Fruit fly (Drosophila melanogaster) whole organism, adult: ENCODE results near the gene Pburs.
A peak's percentile ranks its signal among the peaks of the same experiment; 100 is the strongest.

Experiments used
- CG11617 ChIP-seq: fragments of 200-800 bp; sonication (Bioruptor generic); optimal IDR thresholded peaks from 2 replicates; lab custom pipeline; 2017; ENCODE audit warnings: mild to moderate bottlenecking, missing biosample characterization, missing genetic modification reagents, missing genetic modification characterization
- CG12768 ChIP-seq: fragments of 200-800 bp; sonication (Bioruptor generic); optimal IDR thresholded peaks from 2 replicates; lab custom pipeline; 2017; ENCODE audit warnings: missing biosample characterization, missing genetic modification characterization, mild to moderate bottlenecking, moderate library complexity, missing genetic modification reagents
- CG14711 ChIP-seq: fragments of 200-800 bp; sonication (Bioruptor generic); optimal IDR thresholded peaks from 2 replicates; lab custom pipeline; 2018; ENCODE audit warnings: missing biosample characterization, mild to moderate bottlenecking, missing genetic modification characterization, moderate library complexity
- CG1620 ChIP-seq: fragments of 200-800 bp; sonication (Bioruptor generic); optimal IDR thresholded peaks from 2 replicates; lab custom pipeline; 2016; ENCODE audit warnings: missing biosample characterization, missing genetic modification characterization
- CG33017 ChIP-seq: fragments of 200-800 bp; sonication (Bioruptor generic); optimal IDR thresholded peaks from 2 replicates; lab custom pipeline; 2018; ENCODE audit warnings: missing biosample characterization, mild to moderate bottlenecking, missing genetic modification characterization, moderate library complexity
- CG5204 ChIP-seq: fragments of 200-800 bp; sonication (Bioruptor generic); optimal IDR thresholded peaks from 2 replicates; lab custom pipeline; 2016; ENCODE audit warnings: missing biosample characterization, missing genetic modification characterization
- CG7045 ChIP-seq: fragments of 200-800 bp; sonication (Bioruptor generic); optimal IDR thresholded peaks from 2 replicates; lab custom pipeline; 2017; ENCODE audit warnings: missing biosample characterization, mild to moderate bottlenecking, missing genetic modification characterization
- CG7101 ChIP-seq: fragments of 200-800 bp; sonication (Bioruptor generic); optimal IDR thresholded peaks from 2 replicates; lab custom pipeline; 2018; ENCODE audit warnings: missing biosample characterization, mild to moderate bottlenecking, missing genetic modification characterization, moderate library complexity
- Clk ChIP-seq: fragments of 200-800 bp; sonication (Bioruptor generic); optimal IDR thresholded peaks from 2 replicates; lab custom pipeline; 2017; ENCODE audit warnings: missing biosample characterization, missing genetic modification characterization
- Crg-1 ChIP-seq: fragments of 200-800 bp; sonication (Bioruptor generic); optimal IDR thresholded peaks from 2 replicates; lab custom pipeline; 2016; ENCODE audit warnings: missing biosample characterization, missing genetic modification characterization
- Hr96 ChIP-seq: fragments of 200-800 bp; sonication (Bioruptor generic); optimal IDR thresholded peaks from 2 replicates; lab custom pipeline; 2016; ENCODE audit warnings: missing biosample characterization, missing genetic modification characterization
- Mnt ChIP-seq: fragments of 200-800 bp; sonication (Bioruptor generic); optimal IDR thresholded peaks from 2 replicates; lab custom pipeline; 2016; ENCODE audit warnings: missing biosample characterization, mild to moderate bottlenecking, missing genetic modification characterization
- bab1 ChIP-seq: fragments of 200-800 bp; sonication (Bioruptor generic); optimal IDR thresholded peaks from 3 replicates; lab custom pipeline; 2019; ENCODE audit warnings: missing biosample characterization, mild to moderate bottlenecking, missing genetic modification characterization, moderate library complexity
- cic ChIP-seq: fragments of 200-800 bp; sonication (Bioruptor generic); optimal IDR thresholded peaks from 2 replicates; lab custom pipeline; 2017; ENCODE audit warnings: missing biosample characterization, mild to moderate bottlenecking, missing genetic modification characterization, moderate library complexity
- cnc ChIP-seq, 2 experiments: fragments of >200 bp; optimal IDR thresholded peaks; 2 replicates each; lab custom pipeline; 2017
- kay ChIP-seq: fragments of 200-800 bp; sonication (Bioruptor generic); peaks from one replicate; lab custom pipeline; 2016; ENCODE audit warnings: missing biosample characterization, missing genetic modification characterization, borderline replicate concordance
- ovo ChIP-seq: fragments of 200-800 bp; sonication (Bioruptor generic); optimal IDR thresholded peaks from 2 replicates; lab custom pipeline; 2016; ENCODE audit warnings: missing biosample characterization, missing genetic modification characterization
- pad ChIP-seq: fragments of 200-800 bp; sonication (Bioruptor generic); optimal IDR thresholded peaks from 3 replicates; lab custom pipeline; 2017; ENCODE audit warnings: missing biosample characterization, missing genetic modification characterization, mild to moderate bottlenecking, moderate library complexity, missing genetic modification reagents
- tj ChIP-seq: fragments of 200-800 bp; sonication (Bioruptor generic); optimal IDR thresholded peaks from 3 replicates; lab custom pipeline; 2017; ENCODE audit warnings: missing biosample characterization, mild to moderate bottlenecking, missing genetic modification characterization, moderate library complexity
- toe ChIP-seq: fragments of 200-800 bp; sonication (Bioruptor generic); optimal IDR thresholded peaks from 2 replicates; lab custom pipeline; 2016; ENCODE audit warnings: missing biosample characterization, missing genetic modification characterization

The Pburs gene

dm6 chr2L:14411102-14411501 is 6.0 kb downstream of the Pburs start:
- TF ChIP-seq CG33017 (tag; lab: Kevin White, UChicago), result no peak
- TF ChIP-seq CG14711 (tag; lab: Kevin White, UChicago), result no peak
- no peak for TF ChIP-seq tj
- no peak for TF ChIP-seq CG11617 (GFP tag; lab: Kevin White, UChicago)
- TF ChIP-seq CG12768, result no peak
- no peak for TF ChIP-seq toe (GFP tag; lab: Kevin White, UChicago)
- TF ChIP-seq CG1620 (GFP tag; lab: Kevin White, UChicago), result no peak
- TF ChIP-seq CG5204 (GFP tag; lab: Kevin White, UChicago), result no peak
- TF ChIP-seq CG7045 (GFP tag; lab: Kevin White, UChicago), result no peak
- no peak for TF ChIP-seq cic
- no peak for TF ChIP-seq Crg-1 (GFP tag; lab: Kevin White, UChicago)
- TF ChIP-seq cnc (optimal IDR thresholded peaks at IDR 0.05; lab: Kevin White, UChicago), result no peak
- no peak for TF ChIP-seq pad (GFP tag; lab: Kevin White, UChicago)
- no peak for TF ChIP-seq Hr96
- TF ChIP-seq CG7101 (tag; lab: Kevin White, UChicago), result no peak
- no peak for TF ChIP-seq kay (GFP tag; lab: Kevin White, UChicago)
- no peak for TF ChIP-seq ovo (GFP tag; lab: Kevin White, UChicago)
- no peak for TF ChIP-seq Clk (GFP tag; lab: Kevin White, UChicago)

dm6 chr2L:14410331-14410730 is 6.8 kb downstream of the Pburs start:
- TF ChIP-seq pad (GFP tag; lab: Kevin White, UChicago) (peak; percentile 53), Crg-1 (GFP tag; lab: Kevin White, UChicago) (no peak)

DNA sequence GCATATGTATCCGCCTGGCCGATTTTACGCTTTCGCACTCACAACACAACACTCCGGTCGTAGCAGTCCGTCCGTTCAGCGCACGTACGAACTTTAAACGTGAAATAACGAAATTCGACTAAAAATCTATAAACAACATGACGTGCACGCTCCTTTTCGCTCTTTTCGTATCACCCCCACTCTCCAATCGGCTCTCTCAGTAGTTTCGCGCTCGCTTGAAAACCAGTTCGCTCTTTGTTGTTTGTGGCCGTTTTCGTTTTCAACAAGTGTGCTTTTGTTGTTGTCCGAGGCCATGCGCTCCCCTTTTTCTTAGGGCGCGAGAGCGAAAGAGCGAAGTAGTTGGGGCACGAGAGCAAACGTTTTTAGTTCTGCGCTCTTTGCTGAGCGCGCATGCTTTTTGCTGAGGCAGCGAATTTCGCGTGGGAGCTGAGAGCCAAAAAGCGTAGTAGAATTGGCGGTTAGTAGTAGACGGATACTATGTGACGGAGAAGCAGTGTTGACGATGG is 7.7 kb downstream of the Pburs start, which contains the start of gene elB:
TSS of gene elB (minus strand) at position 122 of the 506 bp plus-strand sequence.
- TF ChIP-seq bab1 (GFP tag; lab: Kevin White, UChicago) (no peak), CG7045 (GFP tag; lab: Kevin White, UChicago) (peak; percentile 14), CG5204 (GFP tag; lab: Kevin White, UChicago) (no peak), pad (GFP tag; lab: Kevin White, UChicago) (peak; percentile 34), tj (peak; percentile 97), Mnt (GFP tag; lab: Kevin White, UChicago) (peak; percentile 41), ovo (GFP tag; lab: Kevin White, UChicago) (no peak), cnc (optimal IDR thresholded peaks at IDR 0.05; lab: Kevin White, UChicago) (no peak), CG7101 (tag; lab: Kevin White, UChicago) (no peak), Crg-1 (GFP tag; lab: Kevin White, UChicago) (peak; percentile 9), CG33017 (tag; lab: Kevin White, UChicago) (no peak), CG14711 (tag; lab: Kevin White, UChicago) (no peak), toe (GFP tag; lab: Kevin White, UChicago) (no peak), cic (no peak), Clk (GFP tag; lab: Kevin White, UChicago) (no peak), CG1620 (GFP tag; lab: Kevin White, UChicago) (no peak), CG11617 (GFP tag; lab: Kevin White, UChicago) (no peak), Hr96 (no peak), CG12768 (peak; percentile 9), kay (GFP tag; lab: Kevin White, UChicago) (no peak)

DNA sequence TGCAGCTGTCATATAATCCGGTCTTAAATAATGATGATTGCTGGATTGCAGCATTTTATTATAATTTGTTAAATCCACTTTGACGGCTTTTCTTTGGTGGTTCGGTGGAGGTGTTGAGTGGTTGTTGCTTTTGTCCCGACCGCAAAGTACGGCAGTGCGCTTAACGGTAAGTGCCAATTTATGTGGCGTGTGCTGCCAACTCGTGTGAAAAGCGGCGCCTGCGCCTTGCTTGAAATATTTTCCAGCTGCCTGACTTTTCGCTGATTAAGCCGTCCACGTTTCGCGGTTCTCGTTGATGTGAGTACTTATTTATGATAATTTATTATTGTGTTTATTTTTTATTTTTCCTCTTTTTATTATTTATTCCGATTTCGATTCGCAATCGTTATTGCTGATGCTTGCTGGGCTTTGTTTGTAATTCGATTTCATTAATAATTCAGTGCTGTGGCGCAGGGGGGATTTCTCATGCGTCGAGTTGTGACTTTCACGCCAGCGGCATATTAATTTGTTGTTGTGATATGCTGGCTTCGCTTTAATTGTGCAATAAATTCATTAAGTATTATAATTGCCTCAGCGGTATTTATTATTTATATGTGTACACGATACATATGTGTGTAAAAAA is 8.6 kb downstream of the Pburs start:
- TF ChIP-seq CG7045 (GFP tag; lab: Kevin White, UChicago) (no peak), kay (GFP tag; lab: Kevin White, UChicago) (no peak), tj (peak; percentile 92), CG33017 (tag; lab: Kevin White, UChicago) (no peak), ovo (GFP tag; lab: Kevin White, UChicago) (no peak), cnc (optimal IDR thresholded peaks at IDR 0.05; lab: Kevin White, UChicago) (no peak), cic (peak; percentile 14)

dm6 chr2L:14404744-14405449 is 12.2 kb downstream of the Pburs start:
- TF ChIP-seq CG11617 (GFP tag; lab: Kevin White, UChicago) (peak; percentile 63), ovo (GFP tag; lab: Kevin White, UChicago) (peak; percentile 15), CG12768 (peak; percentile 16), CG1620 (GFP tag; lab: Kevin White, UChicago) (no peak), CG33017 (tag; lab: Kevin White, UChicago) (peak; percentile 39), Crg-1 (GFP tag; lab: Kevin White, UChicago) (no peak), CG14711 (tag; lab: Kevin White, UChicago) (peak; percentile 42), kay (GFP tag; lab: Kevin White, UChicago) (peak; percentile 47), CG7101 (tag; lab: Kevin White, UChicago) (peak; percentile 29), tj (peak; percentile 70), CG7045 (GFP tag; lab: Kevin White, UChicago) (peak; percentile 21)

dm6 chr2L:14403568-14403967 is 13.6 kb downstream of the Pburs start:
- TF ChIP-seq CG12768 (no peak), CG11617 (GFP tag; lab: Kevin White, UChicago) (no peak), CG7045 (GFP tag; lab: Kevin White, UChicago) (no peak), CG5204 (GFP tag; lab: Kevin White, UChicago) (no peak), cnc (optimal IDR thresholded peaks at IDR 0.05; lab: Kevin White, UChicago) (no peak), cic (no peak), kay (GFP tag; lab: Kevin White, UChicago) (no peak), Crg-1 (GFP tag; lab: Kevin White, UChicago) (no peak), tj (no peak), CG7101 (tag; lab: Kevin White, UChicago) (no peak), Mnt (GFP tag; lab: Kevin White, UChicago) (no peak), ovo (GFP tag; lab: Kevin White, UChicago) (no peak), CG1620 (GFP tag; lab: Kevin White, UChicago) (no peak), Clk (GFP tag; lab: Kevin White, UChicago) (no peak), Hr96 (no peak), toe (GFP tag; lab: Kevin White, UChicago) (no peak), CG14711 (tag; lab: Kevin White, UChicago) (no peak)
